Fruit fly (Drosophila melanogaster): ENCODE data around the gene Prosbeta2R1.

DNA sequence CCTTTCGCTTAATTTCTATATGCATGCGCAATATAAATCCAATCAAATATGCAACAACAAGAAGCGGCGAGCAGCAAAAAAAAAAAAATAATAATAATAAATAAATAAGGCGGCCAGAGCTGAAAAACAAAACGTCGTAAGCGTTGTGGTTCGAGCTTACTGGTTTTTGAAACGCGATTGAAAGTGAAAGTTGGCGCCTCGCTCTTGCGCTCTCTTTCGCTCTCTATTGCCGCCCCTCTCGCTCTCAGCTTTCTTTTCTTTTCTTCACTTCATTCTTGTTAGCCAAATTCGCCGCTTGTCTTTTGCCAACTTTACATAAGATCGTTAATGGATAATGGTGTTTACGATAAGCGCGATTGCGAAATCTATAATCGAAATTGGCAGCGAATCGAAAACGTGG lies 36.3 kb upstream of the Prosbeta2R1 start:
- TF ChIP-seq insv (optimal IDR thresholded peaks at IDR 0.05): no peak
- TF ChIP-seq ttk (optimal IDR thresholded peaks at IDR 0.05): no peak
- TF ChIP-seq Myc (optimal IDR thresholded peaks at IDR 0.05): no peak
- TF ChIP-seq psq (optimal IDR thresholded peaks at IDR 0.05): no peak
- TF ChIP-seq Sin3A (optimal IDR thresholded peaks at IDR 0.05): no peak
